Fruit fly (Drosophila melanogaster): ENCODE results near the gene ymp.

DNA sequence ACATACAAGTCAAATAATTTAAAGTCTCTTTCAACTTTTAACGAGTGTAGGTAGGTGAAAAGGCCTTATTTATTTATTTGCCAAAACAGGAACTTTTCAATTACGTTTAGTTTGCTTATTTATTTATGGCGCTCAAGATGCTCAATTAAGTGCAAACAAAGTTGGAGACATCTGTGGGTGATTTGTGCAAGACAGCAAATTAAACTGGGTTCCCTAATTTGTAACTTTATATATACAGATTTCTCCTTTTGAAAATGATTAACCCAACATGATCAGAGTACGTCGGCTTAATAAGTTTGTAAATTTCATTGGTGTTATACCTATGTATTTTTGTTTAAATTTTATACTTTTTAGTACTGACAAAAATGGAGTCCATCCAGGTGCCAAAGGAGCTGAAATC lies 9.2 kb upstream of the ymp start, which contains the start of gene CG5071:
- no peak for TF ChIP-seq ttk (optimal IDR thresholded peaks at IDR 0.05)
- TF ChIP-seq psq (optimal IDR thresholded peaks at IDR 0.05): no peak
- no peak for TF ChIP-seq Sin3A (optimal IDR thresholded peaks at IDR 0.05)
- TF ChIP-seq insv (optimal IDR thresholded peaks at IDR 0.05): no peak

Measured in Kc167 (cell line).